Worm (Caenorhabditis elegans): Measurements from ENCODE around the gene C26E6.12.
A peak's percentile ranks its signal among the peaks of the same experiment; 100 is the strongest.

The C26E6.12 gene

DNA sequence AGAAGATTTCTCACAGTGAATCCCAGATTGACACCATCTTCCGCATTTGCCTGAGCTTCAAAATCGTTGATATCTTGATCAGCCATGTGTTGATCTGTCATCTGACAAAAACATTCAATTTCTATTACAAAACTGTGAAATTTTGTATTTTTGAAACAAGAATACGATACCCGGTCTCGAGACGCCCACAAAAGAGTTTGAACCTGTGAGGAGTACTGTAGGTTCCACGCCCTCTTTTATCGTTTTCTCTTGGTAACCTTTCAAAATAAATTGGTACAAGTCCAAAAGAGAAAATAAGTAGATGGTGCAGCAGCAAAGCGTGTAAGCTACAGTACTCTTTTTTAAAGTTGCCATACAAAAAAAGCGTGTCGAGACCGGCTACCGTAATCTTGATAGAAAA is 22.1 kb downstream of the C26E6.12 start, which contains the start of gene F26F4.12:
F26F4.12 (minus strand) TSS at position 101 of the 400 bp plus-strand sequence.
- TF ChIP-seq aly-2 (tag; optimal IDR thresholded peaks at IDR 0.05) (no peak), nhr-129 (tag; optimal IDR thresholded peaks at IDR 0.05) (no peak), nhr-6 (tag; optimal IDR thresholded peaks at IDR 0.05) (no peak)

DNA sequence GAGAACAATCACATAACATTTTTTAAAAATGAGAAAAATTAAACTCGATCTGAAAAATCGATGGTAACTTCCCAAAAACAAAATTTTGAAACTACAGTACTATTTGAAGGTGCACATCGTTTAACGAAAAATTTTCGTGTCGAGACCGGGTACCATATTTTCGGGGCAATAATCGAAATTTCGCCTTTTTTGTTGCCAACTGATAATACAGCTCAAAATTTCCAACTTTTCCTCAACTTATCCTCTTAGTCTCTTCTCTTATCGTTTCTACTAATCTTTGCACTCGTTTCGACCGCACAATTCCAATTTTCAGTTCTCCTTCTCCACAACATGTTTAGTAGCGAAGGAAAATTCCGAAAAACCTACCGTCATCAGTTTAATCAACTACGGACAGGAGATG is 25.2 kb downstream of the C26E6.12 start, which contains the start of gene rom-1:
rom-1 (plus strand) TSS at position 301 of the 400 bp plus-strand sequence.
- TF ChIP-seq mab-5 (tag; optimal IDR thresholded peaks at IDR 0.05), result no peak
- TF ChIP-seq dmd-4 (tag; optimal IDR thresholded peaks at IDR 0.05), result no peak
- TF ChIP-seq nhr-129 (tag; optimal IDR thresholded peaks at IDR 0.05), result no peak
- no peak for TF ChIP-seq alr-1 (tag; optimal IDR thresholded peaks at IDR 0.05)

- TF ChIP-seq fos-1 (tag; optimal IDR thresholded peaks at IDR 0.05) (peak; percentile 99), C34F6.9 (tag; optimal IDR thresholded peaks at IDR 0.05) (no peak), gmeb-1 (tag; optimal IDR thresholded peaks at IDR 0.05) (peak; percentile 20)
Observed at ce11 chrIII:4906365-4906764, 25.7 kb downstream of the C26E6.12 start.

DNA sequence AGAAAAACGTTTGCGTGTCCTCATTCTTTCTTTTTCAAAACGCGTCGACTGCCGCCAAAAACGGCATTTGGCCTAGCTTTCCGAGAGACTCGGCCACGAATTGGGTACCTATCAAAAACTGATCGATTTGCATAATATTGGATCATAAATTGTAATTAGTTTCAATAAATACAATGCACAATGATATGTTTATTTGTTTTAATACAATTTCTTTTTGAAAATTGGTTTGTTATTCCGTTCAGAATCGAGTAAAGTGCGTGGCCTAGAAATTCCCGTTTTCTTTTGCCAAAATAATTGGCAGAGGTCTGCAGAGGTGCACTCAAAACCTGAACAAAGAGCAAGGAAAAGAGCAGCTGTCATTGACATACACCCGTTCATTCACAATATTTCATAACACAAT is 26.6 kb downstream of the C26E6.12 start, which contains the start of gene F26F4.8:
F26F4.8 (minus strand) TSS at position 69 of the 400 bp plus-strand sequence.
- TF ChIP-seq lin-39 (tag; optimal IDR thresholded peaks at IDR 0.05) (no peak), ceh-16 (tag; optimal IDR thresholded peaks at IDR 0.05) (no peak), snpc-4 (tag; optimal IDR thresholded peaks at IDR 0.05) (no peak), nhr-21 (tag; optimal IDR thresholded peaks at IDR 0.05) (no peak), nhr-10 (tag; optimal IDR thresholded peaks at IDR 0.05) (no peak), zag-1 (tag; optimal IDR thresholded peaks at IDR 0.05) (no peak), R02D3.7 (tag; optimal IDR thresholded peaks at IDR 0.05) (no peak), ZK546.5 (tag; optimal IDR thresholded peaks at IDR 0.05) (no peak), F13H6.1 (tag; optimal IDR thresholded peaks at IDR 0.05) (peak; percentile 28), mab-5 (tag; optimal IDR thresholded peaks at IDR 0.05) (no peak), elt-1 (tag; optimal IDR thresholded peaks at IDR 0.05) (no peak), nhr-129 (tag; optimal IDR thresholded peaks at IDR 0.05) (peak; percentile 16), peb-1 (tag; optimal IDR thresholded peaks at IDR 0.05) (no peak), sma-9 (GFP tag; optimal IDR thresholded peaks at IDR 0.05) (no peak), sma-9 (tag; optimal IDR thresholded peaks at IDR 0.05) (no peak), ztf-11 (tag; optimal IDR thresholded peaks at IDR 0.05) (no peak), unc-39 (tag; optimal IDR thresholded peaks at IDR 0.05) (no peak), ztf-1 (GFP tag; conservative IDR thresholded peaks at IDR 0.05) (no peak), C34F6.9 (tag; optimal IDR thresholded peaks at IDR 0.05) (peak; percentile 55), nhr-25 (tag; optimal IDR thresholded peaks at IDR 0.05) (no peak), nhr-6 (tag; optimal IDR thresholded peaks at IDR 0.05) (no peak), egl-27 (tag; optimal IDR thresholded peaks at IDR 0.05) (no peak), lsy-2 (tag; optimal IDR thresholded peaks at IDR 0.05) (peak in 1 of 2 experiments; percentile 41), sma-3 (GFP tag; optimal IDR thresholded peaks at IDR 0.05) (no peak), nhr-77 (tag; optimal IDR thresholded peaks at IDR 0.05) (no peak), nhr-23 (tag; optimal IDR thresholded peaks at IDR 0.05) (no peak), unc-55 (GFP tag; optimal IDR thresholded peaks at IDR 0.05) (peak; percentile 21), elt-3 (tag; optimal IDR thresholded peaks at IDR 0.05) (no peak), aly-2 (tag; optimal IDR thresholded peaks at IDR 0.05) (no peak), mdl-1 (tag; optimal IDR thresholded peaks at IDR 0.05) (no peak), blmp-1 (tag; optimal IDR thresholded peaks at IDR 0.05; ENCODE audit: insufficient read depth) (no peak), sem-4 (tag; optimal IDR thresholded peaks at IDR 0.05) (no peak), nhr-12 (tag; optimal IDR thresholded peaks at IDR 0.05) (no peak), fos-1 (tag; optimal IDR thresholded peaks at IDR 0.05) (peak; percentile 36), ama-1 (optimal IDR thresholded peaks at IDR 0.05) (no peak), mbf-1 (tag; optimal IDR thresholded peaks at IDR 0.05) (no peak), ztf-4 (tag; optimal IDR thresholded peaks at IDR 0.05) (no peak), crh-2 (tag; optimal IDR thresholded peaks at IDR 0.05) (no peak), ceh-82 (tag; optimal IDR thresholded peaks at IDR 0.05) (no peak), gmeb-1 (tag; optimal IDR thresholded peaks at IDR 0.05) (peak; percentile 17), lin-11 (tag; optimal IDR thresholded peaks at IDR 0.05) (no peak), nhr-237 (tag; optimal IDR thresholded peaks at IDR 0.05) (no peak), alr-1 (tag; optimal IDR thresholded peaks at IDR 0.05) (no peak), unc-62 (GFP tag; optimal IDR thresholded peaks at IDR 0.05) (no peak), skn-1 (tag; optimal IDR thresholded peaks at IDR 0.05) (no peak), nhr-11 (tag; optimal IDR thresholded peaks at IDR 0.05) (no peak), Y55F3AM.14 (GFP tag; optimal IDR thresholded peaks at IDR 0.05) (no peak), dmd-4 (tag; optimal IDR thresholded peaks at IDR 0.05) (no peak)
